Fruit fly (Drosophila melanogaster) whole organism, wandering third instar larva: ENCODE data around the gene CG3868.
A peak's percentile ranks its signal among the peaks of the same experiment; 100 is the strongest.

Experiments used
- Abd-B ChIP-seq: fragments of >200 bp; optimal IDR thresholded peaks from 2 replicates; lab custom pipeline; 2017; ENCODE audit warnings: missing biosample characterization, missing genetic modification characterization
- CG32264 ChIP-seq: fragments of 200-800 bp; sonication (Bioruptor generic); optimal IDR thresholded peaks from 2 replicates; lab custom pipeline; 2016; ENCODE audit warnings: missing biosample characterization, missing genetic modification characterization
- CG9705 ChIP-seq: fragments of 200-800 bp; sonication (Bioruptor generic); optimal IDR thresholded peaks from 2 replicates; lab custom pipeline; 2018; ENCODE audit warnings: missing biosample characterization, mild to moderate bottlenecking, missing genetic modification characterization
- CrebA ChIP-seq: fragments of 200-800 bp; sonication (Bioruptor generic); optimal IDR thresholded peaks from 2 replicates; lab custom pipeline; 2016; ENCODE audit warnings: missing biosample characterization, mild to moderate bottlenecking, missing genetic modification characterization, borderline replicate concordance
- Dfd ChIP-seq: fragments of >200 bp; optimal IDR thresholded peaks from 2 replicates; lab custom pipeline; 2017; ENCODE audit warnings: missing biosample characterization, missing genetic modification characterization
- Dif ChIP-seq: fragments of 200-275, 200-300 bp; sonication (Bioruptor generic); optimal IDR thresholded peaks from 2 replicates; lab custom pipeline; 2018; ENCODE audit warnings: missing biosample characterization, missing genetic modification characterization; ENCODE audit not compliant: partially characterized antibody
- GATAd ChIP-seq: sonication (Bioruptor generic); optimal IDR thresholded peaks from 2 replicates; lab custom pipeline; 2016; ENCODE audit warnings: missing biosample characterization, missing genetic modification characterization
- HLH106 ChIP-seq: fragments of 200-800 bp; optimal IDR thresholded peaks from 3 replicates; lab custom pipeline; 2019; ENCODE audit warnings: missing biosample characterization, mild to moderate bottlenecking, missing genetic modification characterization, moderate library complexity
- Hnf4 ChIP-seq: fragments of 200-800 bp; sonication (Bioruptor generic); optimal IDR thresholded peaks from 2 replicates; lab custom pipeline; 2016; ENCODE audit warnings: missing biosample characterization, mild to moderate bottlenecking, missing genetic modification characterization
- Hr78 ChIP-seq: fragments of >200 bp; optimal IDR thresholded peaks from 2 replicates; lab custom pipeline; 2017; ENCODE audit warnings: missing biosample characterization, missing genetic modification characterization
- Hr83 ChIP-seq: fragments of 200-300 bp; sonication (Bioruptor generic); optimal IDR thresholded peaks from 2 replicates; lab custom pipeline; 2016; ENCODE audit warnings: missing biosample characterization, mild to moderate bottlenecking, missing genetic modification characterization, moderate library complexity; ENCODE audit not compliant: poor library complexity, severe bottlenecking
- Jra ChIP-seq: sonication (Bioruptor generic); optimal IDR thresholded peaks from 2 replicates; lab custom pipeline; 2016; ENCODE audit warnings: missing biosample characterization, missing genetic modification characterization
- Mio ChIP-seq: sonication (Bioruptor generic); optimal IDR thresholded peaks from 2 replicates; lab custom pipeline; 2016; ENCODE audit warnings: missing biosample characterization, missing genetic modification characterization
- Myc ChIP-seq: fragments of >200 bp; optimal IDR thresholded peaks from 2 replicates; lab custom pipeline; 2017
- N ChIP-seq: fragments of >200 bp; optimal IDR thresholded peaks from 2 replicates; lab custom pipeline; 2018; ENCODE audit warnings: missing biosample characterization, missing external identifiers, missing genetic modification characterization
- OdsH ChIP-seq: fragments of 200-800 bp; sonication (Bioruptor generic); optimal IDR thresholded peaks from 2 replicates; lab custom pipeline; 2016; ENCODE audit warnings: missing biosample characterization, mild to moderate bottlenecking, missing genetic modification characterization
- Rel ChIP-seq, 2 experiments: fragments of 200-800 bp; sonication (Bioruptor generic) in 1 of 2; optimal IDR thresholded peaks; 2 replicates in 1 of 2; 3 replicates in 1 of 2; lab custom pipeline; 2016 to 2019; ENCODE audit warnings: mild to moderate bottlenecking in 2 of 2, missing biosample characterization in 2 of 2, missing genetic modification characterization in 2 of 2, moderate library complexity in 1 of 2
- Sp1 ChIP-seq: fragments of 200-800 bp; sonication (Bioruptor generic); optimal IDR thresholded peaks from 3 replicates; lab custom pipeline; 2019; ENCODE audit warnings: missing biosample characterization, mild to moderate bottlenecking, missing genetic modification characterization, moderate library complexity
- Vsx2 ChIP-seq: fragments of 200-300, 225-300 bp; sonication (Bioruptor generic); optimal IDR thresholded peaks from 2 replicates; lab custom pipeline; 2018; ENCODE audit warnings: missing biosample characterization, missing genetic modification characterization; ENCODE audit not compliant: partially characterized antibody
- br ChIP-seq: fragments of 200-800 bp; sonication (Bioruptor generic); optimal IDR thresholded peaks from 2 replicates; lab custom pipeline; 2016; ENCODE audit warnings: missing biosample characterization, missing genetic modification characterization
- brk ChIP-seq: fragments of 200-800 bp; sonication (Bioruptor generic); optimal IDR thresholded peaks from 2 replicates; lab custom pipeline; 2016; ENCODE audit warnings: missing biosample characterization, mild to moderate bottlenecking, missing genetic modification characterization
- dl ChIP-seq, 2 experiments: fragments of 175-275, 200-275 bp in 1 of 2; fragments of 200-275 bp in 1 of 2; sonication (Bioruptor generic); optimal IDR thresholded peaks; lab custom pipeline; 2018; ENCODE audit warnings: mild to moderate bottlenecking in 2 of 2, missing biosample characterization in 2 of 2, missing genetic modification characterization in 2 of 2, moderate library complexity in 2 of 2; ENCODE audit not compliant: partially characterized antibody in 2 of 2, insufficient read depth in 1 of 2
- dmrt93B ChIP-seq: fragments of 200-800 bp; sonication (Bioruptor generic); optimal IDR thresholded peaks from 2 replicates; lab custom pipeline; 2018; ENCODE audit warnings: missing biosample characterization, mild to moderate bottlenecking, missing genetic modification characterization
- dsf ChIP-seq: sonication (Bioruptor generic); optimal IDR thresholded peaks from 2 replicates; lab custom pipeline; 2016; ENCODE audit warnings: missing biosample characterization, missing genetic modification characterization, borderline replicate concordance
- ey ChIP-seq: fragments of 200-800 bp; sonication (Bioruptor generic); optimal IDR thresholded peaks from 2 replicates; lab custom pipeline; 2016; ENCODE audit warnings: missing biosample characterization, missing genetic modification characterization
- foxo ChIP-seq, 2 experiments: fragments of 200-800 bp; sonication (Bioruptor generic); optimal IDR thresholded peaks; 2 replicates in 1 of 2; 3 replicates in 1 of 2; lab custom pipeline; 2016 to 2017; ENCODE audit warnings: missing biosample characterization in 2 of 2, missing genetic modification characterization in 2 of 2
- fru ChIP-seq: fragments of 200-800 bp; sonication (Bioruptor generic); optimal IDR thresholded peaks from 3 replicates; lab custom pipeline; 2016; ENCODE audit warnings: missing biosample characterization, mild to moderate bottlenecking, missing genetic modification characterization
- h ChIP-seq: fragments of 200-800 bp; sonication (Bioruptor generic); optimal IDR thresholded peaks from 3 replicates; lab custom pipeline; 2016; ENCODE audit warnings: missing biosample characterization, mild to moderate bottlenecking, missing genetic modification characterization
- jim ChIP-seq: fragments of 175-275, 200-325 bp; sonication (Bioruptor generic); optimal IDR thresholded peaks from 2 replicates; lab custom pipeline; 2016; ENCODE audit warnings: missing biosample characterization, mild to moderate bottlenecking, missing genetic modification characterization
- lola ChIP-seq: fragments of >200 bp; optimal IDR thresholded peaks from 2 replicates; lab custom pipeline; 2017; ENCODE audit warnings: missing biosample characterization, missing genetic modification characterization
- pan ChIP-seq: fragments of >200 bp; optimal IDR thresholded peaks from 2 replicates; lab custom pipeline; 2017
- psq ChIP-seq: fragments of 200-800 bp; sonication (Bioruptor generic); optimal IDR thresholded peaks from 3 replicates; lab custom pipeline; 2017; ENCODE audit warnings: missing biosample characterization, mild to moderate bottlenecking, missing genetic modification characterization, moderate library complexity
- rgr ChIP-seq: fragments of 200-800 bp; sonication (Bioruptor generic); optimal IDR thresholded peaks from 3 replicates; lab custom pipeline; 2016; ENCODE audit warnings: missing biosample characterization, mild to moderate bottlenecking, missing genetic modification characterization
- sage ChIP-seq: fragments of 200-800 bp; sonication (Bioruptor generic); optimal IDR thresholded peaks from 2 replicates; lab custom pipeline; 2016; ENCODE audit warnings: missing biosample characterization, mild to moderate bottlenecking, missing genetic modification characterization
- sv ChIP-seq: fragments of 200-800 bp; sonication (Bioruptor generic); optimal IDR thresholded peaks from 3 replicates; lab custom pipeline; 2016; ENCODE audit warnings: missing biosample characterization, missing genetic modification characterization
- tai ChIP-seq: sonication (Bioruptor generic); optimal IDR thresholded peaks from 2 replicates; lab custom pipeline; 2016; ENCODE audit warnings: missing biosample characterization, missing genetic modification characterization
- usp ChIP-seq: fragments of >200 bp; optimal IDR thresholded peaks from 2 replicates; lab custom pipeline; 2017; ENCODE audit warnings: missing biosample characterization, missing genetic modification characterization
- woc ChIP-seq: sonication (Bioruptor generic); optimal IDR thresholded peaks from 2 replicates; lab custom pipeline; 2016; ENCODE audit warnings: missing biosample characterization, mild to moderate bottlenecking, missing genetic modification characterization

CG3868 gene

dm6 chr3L:14420021-14420420, 17.5 kb upstream of the CG3868 start:
- no peak for TF ChIP-seq brk (GFP tag; lab: Kevin White, UChicago)
- no peak for TF ChIP-seq Hnf4
- TF ChIP-seq woc: no peak

- peak; percentile 4 for TF ChIP-seq h (GFP tag; lab: Kevin White, UChicago)
- no peak for TF ChIP-seq Dfd (GFP tag; lab: Kevin White, UChicago)
- TF ChIP-seq GATAd (GFP tag; lab: Kevin White, UChicago): no peak
- TF ChIP-seq sage (GFP tag; lab: Kevin White, UChicago): peak; percentile 18
- peak; percentile 43 for TF ChIP-seq Sp1
- no peak for TF ChIP-seq OdsH
- TF ChIP-seq rgr (GFP tag; lab: Kevin White, UChicago): peak; percentile 27
- peak; percentile 6 for TF ChIP-seq CG9705
- no peak for TF ChIP-seq jim (GFP tag; lab: Kevin White, UChicago)
- no peak for TF ChIP-seq dl (GFP tag; optimal IDR thresholded peaks at IDR 0.05; lab: Kevin White, UChicago; ENCODE audit: insufficient read depth in 1 of 2, partially characterized antibody in 2 of 2)
- peak; percentile 65 for TF ChIP-seq HLH106 (tag; lab: Kevin White, UChicago)
- peak in 1 of 2 experiments; percentile 18 for TF ChIP-seq foxo (GFP tag; optimal IDR thresholded peaks at IDR 0.05; lab: Kevin White, UChicago)
- TF ChIP-seq brk (GFP tag; lab: Kevin White, UChicago): no peak
- TF ChIP-seq dmrt93B (GFP tag; lab: Kevin White, UChicago): no peak
- no peak for TF ChIP-seq Jra (GFP tag; lab: Kevin White, UChicago)
- no peak for TF ChIP-seq ey (GFP tag; lab: Kevin White, UChicago)
Observed at dm6 chr3L:14410892-14411291, 8.4 kb upstream of the CG3868 start.

dm6 chr3L:14410146-14410676, 7.7 kb upstream of the CG3868 start, which contains the start of gene CG3919:
TSS of gene CG3919 (plus strand) at chr3L:14410626.
- TF ChIP-seq Hr83 (GFP tag; lab: Kevin White, UChicago): peak; percentile 99
- TF ChIP-seq CG32264 (GFP tag; lab: Kevin White, UChicago): peak; percentile 77
- peak; percentile 56 for TF ChIP-seq Mio (GFP tag; lab: Kevin White, UChicago)
- no peak for TF ChIP-seq Hr78 (GFP tag; lab: Kevin White, UChicago)
- peak; percentile 50 for TF ChIP-seq CG9705
- no peak for TF ChIP-seq Vsx2 (GFP tag; lab: Kevin White, UChicago)
- TF ChIP-seq dmrt93B (GFP tag; lab: Kevin White, UChicago): peak; percentile 42
- TF ChIP-seq psq: peak; percentile 93
- TF ChIP-seq GATAd (GFP tag; lab: Kevin White, UChicago): no peak
- TF ChIP-seq N (GFP tag; lab: Kevin White, UChicago): no peak
- TF ChIP-seq ey (GFP tag; lab: Kevin White, UChicago): peak; percentile 70
- peak; percentile 81 for TF ChIP-seq Jra (GFP tag; lab: Kevin White, UChicago)
- peak; percentile 83 for TF ChIP-seq rgr (GFP tag; lab: Kevin White, UChicago)
- no peak for TF ChIP-seq Abd-B (GFP tag; lab: Kevin White, UChicago)
- TF ChIP-seq lola (GFP tag; lab: Kevin White, UChicago): no peak
- TF ChIP-seq dsf (GFP tag; lab: Kevin White, UChicago): no peak
- peak; percentile 70 for TF ChIP-seq Dif
- TF ChIP-seq pan (lab: Kevin White, UChicago): no peak
- peak; percentile 57 for TF ChIP-seq sv
- TF ChIP-seq Hnf4: peak; percentile 89
- peak; percentile 79 for TF ChIP-seq br (GFP tag; lab: Kevin White, UChicago)
- peak; percentile 74 for TF ChIP-seq jim (GFP tag; lab: Kevin White, UChicago)
- TF ChIP-seq OdsH: peak; percentile 57
- peak; percentile 28 for TF ChIP-seq sage (GFP tag; lab: Kevin White, UChicago)
- TF ChIP-seq foxo (GFP tag; optimal IDR thresholded peaks at IDR 0.05; lab: Kevin White, UChicago): peak in 1 of 2 experiments; percentile 86
- TF ChIP-seq dl (GFP tag; optimal IDR thresholded peaks at IDR 0.05; lab: Kevin White, UChicago; ENCODE audit: insufficient read depth in 1 of 2, partially characterized antibody in 2 of 2): peak in 1 of 2 experiments; percentile 75
- TF ChIP-seq Dfd (GFP tag; lab: Kevin White, UChicago): no peak
- TF ChIP-seq fru (GFP tag; lab: Kevin White, UChicago): peak; percentile 67
- no peak for TF ChIP-seq Myc (lab: Kevin White, UChicago)
- TF ChIP-seq brk (GFP tag; lab: Kevin White, UChicago): peak; percentile 62
- TF ChIP-seq HLH106 (tag; lab: Kevin White, UChicago): peak; percentile 66
- peak; percentile 87 for TF ChIP-seq woc
- TF ChIP-seq h (GFP tag; lab: Kevin White, UChicago): peak; percentile 65
- peak; percentile 56 for TF ChIP-seq CrebA (GFP tag; lab: Kevin White, UChicago)
- no peak for TF ChIP-seq usp (GFP tag; lab: Kevin White, UChicago)
- peak; percentile 88 for TF ChIP-seq tai (GFP tag; lab: Kevin White, UChicago)
- peak; percentile 48 for TF ChIP-seq Sp1
- TF ChIP-seq Rel (GFP tag; optimal IDR thresholded peaks at IDR 0.05; lab: Kevin White, UChicago): peak; percentile 27
- TF ChIP-seq Rel (tag; optimal IDR thresholded peaks at IDR 0.05; lab: Kevin White, UChicago): peak; percentile 41
- TF ChIP-seq, all 38 proteins: peak for 27
